Worm (Caenorhabditis elegans) whole organism, dauer: Measurements from ENCODE around the gene F54D10.9.

Source experiments
- unc-62 ChIP-seq: sonication (generic microtip); optimal IDR thresholded peaks from 2 replicates; lab custom pipeline; 2017; ENCODE audit warnings: missing biosample characterization, missing genetic modification reagents, missing genetic modification characterization

Gene F54D10.9

DNA sequence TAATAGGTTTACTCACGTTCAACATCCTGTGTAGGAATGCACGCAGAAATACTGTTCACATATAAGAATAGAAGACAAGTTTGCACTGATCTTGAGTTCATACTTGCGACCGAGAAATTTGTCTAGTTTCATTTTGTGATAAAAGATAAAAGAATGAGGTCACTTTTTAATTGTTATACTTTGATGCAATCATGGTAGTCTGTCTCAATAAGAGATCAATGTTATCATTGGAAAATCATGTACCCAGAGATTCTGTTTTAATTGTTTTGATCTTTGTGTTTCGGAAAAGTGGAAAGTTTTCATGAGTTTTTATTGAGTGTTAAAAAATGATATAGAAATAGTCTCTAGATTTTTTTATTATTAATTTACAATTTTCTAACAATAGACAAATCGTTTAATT lies at the start of gene F54D10.9:
TSS of gene F54D10.9 (minus strand) at position 101 of the 400 bp plus-strand sequence.
- no peak for TF ChIP-seq unc-62 (GFP tag; lab: Kevin White, UChicago)

- no peak for TF ChIP-seq unc-62 (GFP tag; lab: Kevin White, UChicago)
Observed at ce11 chrII:3879945-3880344, 47.7 kb upstream of the F54D10.9 start, which contains the start of gene nhr-166. Gene nhr-166 (plus strand): TSS chrII:3880245.

DNA sequence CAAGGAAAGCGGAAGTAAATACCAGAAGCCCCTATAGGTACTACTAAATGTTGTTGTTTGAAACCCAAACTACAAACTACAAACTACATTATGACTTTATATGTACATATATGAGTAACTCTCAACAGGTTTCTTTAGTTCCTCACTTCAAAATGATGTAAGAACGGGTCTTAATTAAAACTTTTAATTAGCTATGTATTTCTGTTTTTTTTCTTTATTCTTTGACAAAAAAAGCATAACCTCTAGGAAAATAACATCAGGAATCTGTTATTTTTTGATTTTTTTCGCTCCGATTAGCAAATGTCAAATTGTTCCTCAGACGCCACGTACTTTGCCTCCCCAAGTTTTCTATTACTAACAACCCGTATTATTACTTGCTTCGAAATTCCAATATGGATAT lies 46.0 kb upstream of the F54D10.9 start, which contains the start of gene srh-250:
TSS of gene srh-250 (plus strand) at position 301 of the 400 bp plus-strand sequence.
- no peak for TF ChIP-seq unc-62 (GFP tag; lab: Kevin White, UChicago)

ce11 chrII:3877874-3878273 lies 45.6 kb upstream of the F54D10.9 start, which contains the start of gene sdz-7:
Gene sdz-7 (minus strand): TSS chrII:3877974.
- no peak for TF ChIP-seq unc-62 (GFP tag; lab: Kevin White, UChicago)

DNA sequence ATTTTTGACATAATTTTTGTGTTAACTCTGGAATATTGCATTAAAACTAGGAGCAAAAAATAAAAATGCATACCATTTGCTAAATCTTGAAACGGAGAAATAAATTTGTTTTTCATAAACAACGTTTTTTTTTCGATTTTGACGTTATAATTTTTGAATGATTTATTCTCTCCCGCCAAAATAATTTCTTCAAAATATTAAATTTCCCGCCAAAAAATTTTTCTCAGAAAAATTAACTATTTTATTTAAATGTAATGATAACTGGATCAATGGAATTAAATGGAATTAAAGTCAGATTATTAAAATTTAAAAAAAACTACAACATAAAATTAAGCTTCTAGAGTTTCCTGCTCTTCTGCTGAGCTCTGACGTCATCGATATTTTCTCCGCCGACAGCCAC lies 44.8 kb upstream of the F54D10.9 start, which contains the start of gene nep-3:
TSS of gene nep-3 (minus strand) at position 101 of the 400 bp plus-strand sequence.
- no peak for TF ChIP-seq unc-62 (GFP tag; lab: Kevin White, UChicago)

DNA sequence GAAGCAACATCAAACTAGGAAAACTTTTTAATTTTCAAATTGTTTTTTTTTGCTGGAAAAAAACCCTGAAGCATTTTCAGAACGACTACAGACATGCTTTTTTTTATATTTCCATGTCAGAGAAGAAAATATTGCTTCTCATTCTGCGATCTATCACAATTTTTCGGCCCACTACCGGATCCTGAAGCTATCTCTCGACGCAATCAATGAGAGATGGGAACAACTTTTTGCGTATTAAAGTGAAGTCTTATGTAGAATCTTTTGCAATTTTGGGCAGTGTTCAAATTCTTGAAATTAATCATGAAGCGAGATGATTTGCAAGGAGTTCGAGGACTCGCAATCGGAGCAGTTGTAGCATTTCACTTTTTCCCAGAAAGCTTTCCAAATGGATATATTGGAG lies 37.3 kb upstream of the F54D10.9 start, which contains the start of gene oac-10:
TSS of gene oac-10 (plus strand) at position 301 of the 400 bp plus-strand sequence.
- no peak for TF ChIP-seq unc-62 (GFP tag; lab: Kevin White, UChicago)

ce11 chrII:3864652-3865051 lies 32.4 kb upstream of the F54D10.9 start, which contains the start of gene nhr-261:
Gene nhr-261 (minus strand): TSS chrII:3864752.
- no peak for TF ChIP-seq unc-62 (GFP tag; lab: Kevin White, UChicago)

- TF ChIP-seq unc-62 (GFP tag; lab: Kevin White, UChicago), result no peak
Observed at ce11 chrII:3862053-3862452, 29.8 kb upstream of the F54D10.9 start.

ce11 chrII:3860826-3861225 lies 28.5 kb upstream of the F54D10.9 start, which contains the start of gene oac-11:
Gene oac-11 (minus strand): TSS chrII:3860926.
- TF ChIP-seq unc-62 (GFP tag; lab: Kevin White, UChicago), result no peak

DNA sequence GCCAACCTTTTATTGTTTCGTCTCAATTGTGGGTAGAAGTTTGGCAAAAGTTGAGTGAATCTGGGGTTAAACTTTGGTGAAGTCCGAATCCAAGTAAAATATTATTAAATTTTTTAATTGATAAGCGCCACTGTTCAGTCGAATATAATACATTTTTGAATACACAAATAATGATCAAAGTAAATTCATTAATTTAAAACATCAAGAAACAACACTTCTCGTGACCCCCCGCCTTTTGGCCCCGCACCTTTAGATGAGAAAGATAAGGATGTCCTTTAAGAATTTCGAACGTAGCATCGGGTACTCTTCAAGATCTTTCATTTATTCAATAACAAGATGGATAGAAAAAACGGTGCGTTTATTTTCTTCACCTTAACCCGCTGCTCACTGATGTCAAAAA lies 20.4 kb upstream of the F54D10.9 start, which contains the start of gene nhr-257:
TSS of gene nhr-257 (plus strand) at position 301 of the 400 bp plus-strand sequence.
- TF ChIP-seq unc-62 (GFP tag; lab: Kevin White, UChicago), result no peak

DNA sequence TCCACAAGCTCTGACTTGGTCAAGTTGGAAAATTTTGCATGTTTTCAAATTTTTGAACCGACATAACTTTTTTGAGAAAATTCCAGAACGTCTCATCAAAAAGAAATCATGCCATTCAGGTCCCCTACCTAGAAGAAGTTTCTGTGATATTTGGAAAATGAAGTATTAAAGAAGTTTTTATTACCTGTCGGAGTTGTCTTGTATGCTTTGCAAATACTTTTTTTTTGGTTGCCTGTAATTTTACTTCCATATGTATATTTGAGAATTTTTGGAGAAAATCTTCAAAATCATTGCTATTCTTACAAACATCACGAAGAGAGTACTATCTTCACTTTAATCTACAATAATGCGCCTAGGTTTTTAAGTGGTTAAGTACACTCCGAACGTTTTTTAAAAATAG lies 18.4 kb upstream of the F54D10.9 start, which contains the start of gene nhr-72:
TSS of gene nhr-72 (minus strand) at position 101 of the 400 bp plus-strand sequence.
- no peak for TF ChIP-seq unc-62 (GFP tag; lab: Kevin White, UChicago)

ce11 chrII:3846028-3846427 lies 13.7 kb upstream of the F54D10.9 start, which contains the start of gene C17A2.2:
Gene C17A2.2 (plus strand): TSS chrII:3846328.
- TF ChIP-seq unc-62 (GFP tag; lab: Kevin White, UChicago), result no peak

ce11 chrII:3843305-3843704 lies 11.0 kb upstream of the F54D10.9 start, which contains the start of the genes C17A2.7 and C17A2.3:
Gene C17A2.7 (minus strand): TSS chrII:3843405.
Gene C17A2.3 (plus strand): TSS chrII:3843609.
- TF ChIP-seq unc-62 (GFP tag; lab: Kevin White, UChicago), result no peak

- TF ChIP-seq unc-62 (GFP tag; lab: Kevin White, UChicago), result no peak
Observed at ce11 chrII:3839562-3839961, 7.3 kb upstream of the F54D10.9 start, which contains the start of gene C17A2.4. Gene C17A2.4 (plus strand): TSS chrII:3839862.

ce11 chrII:3835915-3836314 lies 3.6 kb upstream of the F54D10.9 start, which contains the start of gene oac-4:
Gene oac-4 (minus strand): TSS chrII:3836015.
- TF ChIP-seq unc-62 (GFP tag; lab: Kevin White, UChicago), result no peak

DNA sequence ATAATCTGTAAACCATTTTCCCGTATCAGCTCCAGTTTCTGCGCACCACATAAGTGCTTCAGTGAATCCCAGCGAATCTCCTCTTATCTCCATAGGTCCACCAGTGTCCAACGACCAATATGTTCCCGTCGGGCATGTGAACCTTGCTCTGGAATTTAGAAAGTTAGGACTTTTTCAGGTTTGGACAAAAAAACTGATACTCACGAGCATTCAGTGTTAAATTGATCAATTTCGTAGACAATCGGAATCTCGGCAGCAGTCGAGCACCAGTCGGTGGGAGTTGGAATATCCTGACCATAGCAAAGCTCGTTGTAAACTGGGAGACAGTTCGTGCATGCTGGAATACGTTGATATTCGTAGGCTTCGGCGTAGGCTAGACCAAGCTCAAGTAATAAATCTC lies 2.7 kb downstream of the F54D10.9 start:
- TF ChIP-seq unc-62 (GFP tag; lab: Kevin White, UChicago), result no peak

DNA sequence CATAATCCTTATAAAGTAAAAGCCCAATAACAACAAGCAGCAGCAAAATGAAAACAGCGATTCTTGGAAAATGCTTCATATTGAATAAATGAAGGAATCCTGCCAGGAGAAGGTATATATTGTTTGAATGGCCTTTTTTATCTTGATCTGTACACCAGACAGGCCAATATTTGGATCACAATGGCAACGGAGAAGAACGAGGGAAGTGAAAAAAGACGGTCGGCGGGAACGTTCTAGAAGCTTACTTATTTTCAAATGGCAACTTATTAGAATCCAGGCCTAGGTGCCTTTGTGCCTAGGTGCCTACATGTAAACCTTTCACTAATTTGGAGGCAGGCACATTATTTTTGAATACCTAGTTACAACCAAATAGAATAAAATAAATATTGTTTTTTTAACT lies 4.5 kb downstream of the F54D10.9 start, which contains the start of gene F54D10.8:
TSS of gene F54D10.8 (minus strand) at position 101 of the 400 bp plus-strand sequence.
- TF ChIP-seq unc-62 (GFP tag; lab: Kevin White, UChicago), result no peak
